Worm (Caenorhabditis elegans) whole organism, young adult: ENCODE measurements around the gene kin-18.

ENCODE experiments used
- C06A6.2 ChIP-seq: fragments of 200-800 bp; sonication (Bioruptor generic); conservative IDR thresholded peaks from 2 replicates; pipeline ENCODE4 v1.3.6; 2022; ENCODE audit warnings: missing genetic modification characterization, missing compliant biosample characterization
- D2030.7 ChIP-seq: fragments of 200-800 bp; sonication (Bioruptor generic); IDR thresholded peaks from 2 replicates; pipeline ENCODE4 v1.3.6; 2022; ENCODE audit warnings: missing genetic modification reagents, missing genetic modification characterization, missing compliant biosample characterization
- F33H1.4 ChIP-seq: fragments of 200-800 bp; sonication (Bioruptor generic); IDR thresholded peaks from 2 replicates; pipeline ENCODE4 v1.3.6; 2022; ENCODE audit warnings: missing genetic modification reagents, missing genetic modification characterization, missing compliant biosample characterization
- F52B5.7 ChIP-seq: sonication (generic microtip); optimal IDR thresholded peaks from 2 replicates; lab custom pipeline; 2016; ENCODE audit warnings: mild to moderate bottlenecking, missing genetic modification characterization, missing compliant biosample characterization
- Y53G8AR.9 ChIP-seq: fragments of 200-800 bp; sonication (Bioruptor generic); conservative IDR thresholded peaks from 2 replicates; pipeline ENCODE4 v1.3.6; 2022; ENCODE audit warnings: missing genetic modification reagents, missing genetic modification characterization, missing compliant biosample characterization
- Y95B8A.8 ChIP-seq: fragments of 200-800 bp; sonication (Bioruptor generic); IDR thresholded peaks from 2 replicates; pipeline ENCODE4 v1.3.6; 2022; ENCODE audit warnings: missing genetic modification reagents, missing genetic modification characterization, missing compliant biosample characterization
- ZK185.1 ChIP-seq: sonication (generic microtip); optimal IDR thresholded peaks from 2 replicates; lab custom pipeline; 2016; ENCODE audit warnings: mild to moderate bottlenecking, missing genetic modification characterization, missing compliant biosample characterization; ENCODE audit not compliant: poor library complexity, severe bottlenecking
- aptf-2 ChIP-seq: fragments of 200-800 bp; sonication (Bioruptor generic); conservative IDR thresholded peaks from 2 replicates; pipeline ENCODE4 v1.3.6; 2022; ENCODE audit warnings: missing genetic modification reagents, missing genetic modification characterization, missing compliant biosample characterization
- attf-3 ChIP-seq: fragments of 200-800 bp; sonication (Bioruptor generic); conservative IDR thresholded peaks from 2 replicates; pipeline ENCODE4 v1.3.6; 2022; ENCODE audit warnings: missing genetic modification reagents, missing genetic modification characterization, missing compliant biosample characterization
- attf-5 ChIP-seq: fragments of 200-800 bp; sonication (Bioruptor generic); optimal IDR thresholded peaks from 2 replicates; lab custom pipeline; 2018; ENCODE audit warnings: mild to moderate bottlenecking, missing genetic modification characterization, missing compliant biosample characterization
- cebp-1 ChIP-seq, 2 experiments: fragments of 200-800 bp in 1 of 2; sonication (Bioruptor generic) in 1 of 2; sonication (generic microtip) in 1 of 2; IDR thresholded peaks in 1 of 2; optimal IDR thresholded peaks in 1 of 2; 2 replicates each; pipeline versions ENCODE4 v1.3.6 to Lab custom; 2017 to 2022; ENCODE audit warnings: missing compliant biosample characterization in 2 of 2, missing genetic modification characterization in 2 of 2, mild to moderate bottlenecking in 1 of 2, missing genetic modification reagents in 1 of 2, moderate library complexity in 1 of 2
- cebp-2 ChIP-seq: fragments of 200-800 bp; sonication (Bioruptor generic); IDR thresholded peaks from 2 replicates; pipeline ENCODE4 v1.3.6; 2022; ENCODE audit warnings: missing genetic modification characterization, missing compliant biosample characterization
- efl-1 ChIP-seq: fragments of 150-350 bp; optimal IDR thresholded peaks from 2 replicates; lab custom pipeline; 2014; ENCODE audit warnings: missing biosample characterization, missing genetic modification reagents, missing genetic modification characterization
- let-607 ChIP-seq, 2 experiments: fragments of 200-800 bp in 1 of 2; sonication (Bioruptor generic) in 1 of 2; sonication (generic microtip) in 1 of 2; optimal IDR thresholded peaks; 2 replicates each; lab custom pipeline; 2016 to 2018; ENCODE audit warnings: mild to moderate bottlenecking in 2 of 2, missing compliant biosample characterization in 2 of 2, missing genetic modification characterization in 2 of 2, moderate library complexity in 2 of 2, missing genotype in 1 of 2
- lin-26 ChIP-seq: fragments of 200-800 bp; sonication (Bioruptor generic); IDR thresholded peaks from 2 replicates; pipeline ENCODE4 v1.3.6; 2022; ENCODE audit warnings: missing genetic modification reagents, missing genetic modification characterization, missing compliant biosample characterization
- lin-35 ChIP-seq, 3 experiments: fragments of 150-350 bp in 2 of 3; sonication (generic microtip) in 1 of 3; optimal IDR thresholded peaks; 2 replicates each; lab custom pipeline; 2014 to 2018; ENCODE audit warnings: missing biosample characterization in 3 of 3, missing genetic modification characterization in 3 of 3, missing genetic modification reagents in 3 of 3
- lin-40 ChIP-seq: sonication (generic microtip); optimal IDR thresholded peaks from 2 replicates; lab custom pipeline; 2016; ENCODE audit warnings: missing genetic modification characterization, mild to moderate bottlenecking, missing compliant biosample characterization, missing genotype, missing genetic modification reagents
- lin-54 ChIP-seq: fragments of 200-800 bp; sonication (Bioruptor generic); optimal IDR thresholded peaks from 2 replicates; lab custom pipeline; 2018; ENCODE audit warnings: mild to moderate bottlenecking, missing genetic modification characterization, missing compliant biosample characterization
- lsl-1 ChIP-seq: fragments of 200-800 bp; sonication (Bioruptor generic); optimal IDR thresholded peaks from 2 replicates; lab custom pipeline; 2018; ENCODE audit warnings: mild to moderate bottlenecking, missing genetic modification characterization, moderate library complexity, missing compliant biosample characterization
- madf-6 ChIP-seq: fragments of 200-800 bp; sonication (Bioruptor generic); IDR thresholded peaks from 2 replicates; pipeline ENCODE4 v1.3.6; 2022; ENCODE audit warnings: missing genetic modification reagents, missing genetic modification characterization, missing compliant biosample characterization
- mcd-1 ChIP-seq: fragments of 200-800 bp; sonication (Bioruptor generic); IDR thresholded peaks from 2 replicates; pipeline ENCODE4 v1.3.6; 2022; ENCODE audit warnings: missing genetic modification reagents, missing genetic modification characterization, missing compliant biosample characterization
- mes-4 ChIP-seq: sonication (generic microtip); optimal IDR thresholded peaks from 2 replicates; lab custom pipeline; 2016; ENCODE audit warnings: missing genotype, missing genetic modification characterization, missing compliant biosample characterization
- nfyb-1 ChIP-seq: fragments of 200-800 bp; sonication (Bioruptor generic); IDR thresholded peaks from 2 replicates; pipeline ENCODE4 v1.3.6; 2022; ENCODE audit warnings: missing genetic modification reagents, missing genetic modification characterization, missing compliant biosample characterization
- nhr-80 ChIP-seq: sonication (generic microtip); optimal IDR thresholded peaks from 2 replicates; lab custom pipeline; 2016; ENCODE audit warnings: missing genetic modification characterization, missing compliant biosample characterization
- nhr-90 ChIP-seq: sonication (generic microtip); optimal IDR thresholded peaks from 2 replicates; lab custom pipeline; 2016; ENCODE audit warnings: missing genotype, mild to moderate bottlenecking, missing genetic modification characterization, missing compliant biosample characterization
- pbrm-1 ChIP-seq: fragments of 200-800 bp; sonication (Bioruptor generic); IDR thresholded peaks from 2 replicates; pipeline ENCODE4 v1.3.6; 2022; ENCODE audit warnings: missing genetic modification reagents, missing genetic modification characterization, missing compliant biosample characterization
- rcor-1 ChIP-seq: fragments of 200-800 bp; sonication (Bioruptor generic); IDR thresholded peaks from 2 replicates; pipeline ENCODE4 v1.3.6; 2022; ENCODE audit warnings: missing genetic modification reagents, missing genetic modification characterization, missing compliant biosample characterization
- snpc-1.3 ChIP-seq: sonication (generic microtip); optimal IDR thresholded peaks from 2 replicates; lab custom pipeline; 2017; ENCODE audit warnings: missing genetic modification characterization, mild to moderate bottlenecking, missing compliant biosample characterization, antibody characterized with exemption, moderate library complexity, missing genotype, missing genetic modification reagents; ENCODE audit not compliant: insufficient read depth
- snpc-3.4 ChIP-seq: sonication (generic microtip); optimal IDR thresholded peaks from 2 replicates; lab custom pipeline; 2017; ENCODE audit warnings: missing genetic modification characterization, mild to moderate bottlenecking, missing compliant biosample characterization, antibody characterized with exemption, moderate library complexity, missing genotype, missing genetic modification reagents
- snpc-4 ChIP-seq, 5 experiments: fragments of 150-350 bp in 1 of 5; sonication (generic microtip) in 4 of 5; optimal IDR thresholded peaks; 2 replicates each; lab custom pipeline; 2014 to 2018; ENCODE audit warnings: missing genetic modification characterization in 5 of 5, missing biosample characterization in 3 of 5, antibody characterized with exemption in 2 of 5, mild to moderate bottlenecking in 2 of 5, missing compliant biosample characterization in 2 of 5, missing genotype in 2 of 5, moderate library complexity in 2 of 5, missing genetic modification reagents in 1 of 5
- tbp1 ChIP-seq: fragments of 200-800 bp; sonication (Bioruptor generic); optimal IDR thresholded peaks from 2 replicates; lab custom pipeline; 2018; ENCODE audit warnings: mild to moderate bottlenecking, missing genetic modification characterization, missing compliant biosample characterization
- tlf-1 ChIP-seq: fragments of 200-800 bp; sonication (Bioruptor generic); optimal IDR thresholded peaks from 2 replicates; lab custom pipeline; 2018; ENCODE audit warnings: mild to moderate bottlenecking, missing genetic modification characterization, missing compliant biosample characterization
- xnd-1 ChIP-seq: sonication (generic microtip); optimal IDR thresholded peaks from 2 replicates; lab custom pipeline; 2016; ENCODE audit warnings: missing genotype, missing genetic modification reagents, missing genetic modification characterization, missing compliant biosample characterization
- zfh-2 ChIP-seq: fragments of 200-800 bp; sonication (Bioruptor generic); conservative IDR thresholded peaks from 2 replicates; pipeline ENCODE4 v1.3.6; 2022; ENCODE audit warnings: missing genetic modification reagents, missing genetic modification characterization, missing compliant biosample characterization
- ztf-18 ChIP-seq: sonication (generic microtip); optimal IDR thresholded peaks from 2 replicates; lab custom pipeline; 2016; ENCODE audit warnings: missing genotype, mild to moderate bottlenecking, missing genetic modification characterization, missing compliant biosample characterization

Gene kin-18

DNA sequence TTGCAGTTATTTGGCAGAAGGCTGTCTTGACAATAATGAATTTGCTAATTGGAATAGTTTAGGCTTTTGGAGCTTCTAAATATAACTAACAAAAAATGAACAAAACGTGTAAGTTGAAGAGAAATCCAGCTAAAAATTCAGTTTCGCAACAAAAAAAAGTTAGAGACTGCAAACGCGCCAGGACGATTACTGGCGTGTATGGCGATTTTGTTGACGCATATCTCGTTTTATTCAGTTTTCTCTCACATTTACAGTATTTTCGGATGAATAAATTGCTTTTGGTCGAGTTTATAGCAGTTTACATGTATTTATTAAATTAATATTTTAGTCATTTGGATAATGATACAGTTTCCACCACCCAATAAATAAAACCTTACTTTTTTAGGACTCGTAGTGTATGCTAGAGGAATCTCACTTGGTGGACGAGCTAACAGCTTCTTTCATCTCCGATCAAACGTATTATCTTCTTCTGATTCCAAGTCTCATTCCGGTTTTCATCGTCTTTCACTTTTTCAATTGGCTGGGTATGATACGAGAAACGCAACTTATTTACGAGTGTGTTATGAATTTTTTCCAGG lies 54.7 kb downstream of the kin-18 start, which contains the start of the genes abcf-3 and F42A10.5:
Gene abcf-3, plus strand, starts transcription at position 384 of the 578 bp plus-strand sequence.
Gene F42A10.5, minus strand, starts transcription at position 458 of the 578 bp plus-strand sequence.
- TF ChIP-seq cebp-1 (GFP tag; IDR thresholded peaks at IDR 0.05; lab: Robert Waterston, UW) = no peak
- peak; percentile 93 for TF ChIP-seq cebp-1 (tag; optimal IDR thresholded peaks at IDR 0.05; lab: Kevin White, UChicago)
- no peak for TF ChIP-seq nhr-90 (tag; lab: Kevin White, UChicago)
- TF ChIP-seq aptf-2 = no peak
- 0 out of 2 replicates have a peak, but pooled peaks have one; percentile 40 for TF ChIP-seq nfyb-1
- TF ChIP-seq madf-6 (GFP tag; lab: Robert Waterston, UW) = peak; percentile 55; the same call in 1 of the 2 replicates
- 0 out of 2 replicates have a peak, but pooled peaks have one; percentile 31 for TF ChIP-seq rcor-1 (GFP tag; lab: Robert Waterston, UW)
- peak; percentile 64 for TF ChIP-seq lin-54 (GFP tag; lab: Kevin White, UChicago)
- TF ChIP-seq attf-5 (GFP tag; lab: Kevin White, UChicago) = peak; percentile 33
- TF ChIP-seq attf-3 (GFP tag; lab: Robert Waterston, UW) = 0 out of 2 replicates have a peak, but pooled peaks have one; percentile 12
- TF ChIP-seq D2030.7 (GFP tag; lab: Robert Waterston, UW) = peak; percentile 41; the same call in 1 of the 2 replicates
- peak; percentile 67 for TF ChIP-seq snpc-1.3 (tag; lab: Kevin White, UChicago)
- TF ChIP-seq nhr-80 (tag; lab: Kevin White, UChicago) = peak; percentile 41
- TF ChIP-seq lin-35 (GFP tag; optimal IDR thresholded peaks at IDR 0.05; lab: Kevin White, UChicago) = peak in 1 of 3 experiments; percentile 66
- peak; percentile 28 for TF ChIP-seq xnd-1
- peak; percentile 29 for TF ChIP-seq snpc-3.4 (tag; lab: Kevin White, UChicago)
- TF ChIP-seq lsl-1 (GFP tag; lab: Kevin White, UChicago) = peak; percentile 47
- peak; percentile 41; the same call in 1 of the 2 replicates for TF ChIP-seq pbrm-1 (GFP tag; lab: Robert Waterston, UW)
- no peak for TF ChIP-seq ZK185.1 (tag; lab: Kevin White, UChicago)
- peak; percentile 23 for TF ChIP-seq efl-1 (GFP tag; lab: Kevin White, UChicago)
- peak; percentile 58 for TF ChIP-seq F33H1.4 (GFP tag; lab: Robert Waterston, UW)
- peak; percentile 52 for TF ChIP-seq lin-40 (tag; lab: Kevin White, UChicago)
- TF ChIP-seq mes-4 (tag; lab: Kevin White, UChicago) = no peak
- TF ChIP-seq C06A6.2 (GFP tag; lab: Robert Waterston, UW) = no peak
- TF ChIP-seq tbp1 (GFP tag; lab: Kevin White, UChicago) = peak; percentile 23
- TF ChIP-seq zfh-2 (GFP tag; lab: Robert Waterston, UW) = no peak
- no peak for TF ChIP-seq F52B5.7 (tag; lab: Kevin White, UChicago)
- TF ChIP-seq mcd-1 = peak; percentile 66
- TF ChIP-seq cebp-2 (GFP tag; lab: Robert Waterston, UW) = no peak
- peak in 1 of 2 experiments; percentile 56 for TF ChIP-seq let-607 (tag; optimal IDR thresholded peaks at IDR 0.05; lab: Kevin White, UChicago)
- TF ChIP-seq Y95B8A.8 = no peak
- peak; percentile 20 for TF ChIP-seq snpc-4 (GFP tag; optimal IDR thresholded peaks at IDR 0.05; lab: Kevin White, UChicago)
- TF ChIP-seq snpc-4 (tag; optimal IDR thresholded peaks at IDR 0.05; lab: Kevin White, UChicago) = peak in 2 of 4 experiments; percentile 1 to 21
- no peak for TF ChIP-seq lin-26 (GFP tag; lab: Robert Waterston, UW)
- TF ChIP-seq ztf-18 = peak; percentile 94
- TF ChIP-seq tlf-1 = peak; percentile 26
- TF ChIP-seq Y53G8AR.9 (GFP tag; lab: Robert Waterston, UW) = 0 out of 2 replicates have a peak, but pooled peaks have one; percentile 58
